Fruit fly (Drosophila melanogaster) whole organism, embryonic: ENCODE measurements around the gene CG2540.
A peak's percentile ranks its signal among the peaks of the same experiment; 100 is the strongest.

Experiments
- Aef1 ChIP-seq: fragments of 200-800 bp; sonication (Bioruptor generic); IDR thresholded peaks from 3 replicates; pipeline ENCODE4 v1.3.6; 2022; ENCODE audit warnings: missing biosample characterization, missing genetic modification characterization
- CG10543 ChIP-seq: fragments of 200-800 bp; sonication (Bioruptor generic); optimal IDR thresholded peaks from 3 replicates; lab custom pipeline; 2017; ENCODE audit warnings: missing biosample characterization, mild to moderate bottlenecking, missing genetic modification characterization, moderate library complexity
- CG10979 ChIP-seq: fragments of 200-800 bp; sonication (Bioruptor generic); optimal IDR thresholded peaks from 2 replicates; lab custom pipeline; 2018; ENCODE audit warnings: missing biosample characterization, mild to moderate bottlenecking, missing genetic modification characterization, moderate library complexity
- CG11398 ChIP-seq: fragments of 200-800 bp; sonication (Bioruptor generic); optimal IDR thresholded peaks from 2 replicates; lab custom pipeline; 2016; ENCODE audit warnings: missing biosample characterization, missing genetic modification characterization
- CG12155 ChIP-seq: fragments of 200-800 bp; sonication (Bioruptor generic); optimal IDR thresholded peaks from 3 replicates; lab custom pipeline; 2016; ENCODE audit warnings: missing biosample characterization, missing genetic modification characterization
- CG13287 ChIP-seq: fragments of 200-800 bp; sonication (Bioruptor generic); IDR thresholded peaks from 2 replicates; pipeline ENCODE4 v1.3.6; 2022; ENCODE audit warnings: missing biosample characterization, missing genetic modification characterization; ENCODE audit not compliant: partially characterized antibody
- CG13296 ChIP-seq: fragments of 200-800 bp; sonication (Bioruptor generic); optimal IDR thresholded peaks from 3 replicates; lab custom pipeline; 2018; ENCODE audit warnings: missing biosample characterization, mild to moderate bottlenecking, missing genetic modification characterization
- CG15601 ChIP-seq: fragments of 200-800 bp; sonication (Bioruptor generic); optimal IDR thresholded peaks from 3 replicates; lab custom pipeline; 2019; ENCODE audit warnings: missing biosample characterization, mild to moderate bottlenecking, missing genetic modification characterization, moderate library complexity
- CG17385 ChIP-seq: fragments of 200-800 bp; sonication (Bioruptor generic); optimal IDR thresholded peaks from 3 replicates; lab custom pipeline; 2018; ENCODE audit warnings: missing biosample characterization, mild to moderate bottlenecking, missing genetic modification characterization
- CG18599 ChIP-seq: fragments of 200-800 bp; sonication (Bioruptor generic); optimal IDR thresholded peaks from 3 replicates; lab custom pipeline; 2017; ENCODE audit warnings: missing biosample characterization, missing genetic modification characterization, mild to moderate bottlenecking, moderate library complexity, missing genetic modification reagents
- CG2199 ChIP-seq: fragments of 200-800 bp; sonication (Bioruptor generic); IDR thresholded peaks from 3 replicates; pipeline ENCODE4 v1.3.6; 2022; ENCODE audit warnings: missing biosample characterization, missing genetic modification characterization
- CG2889 ChIP-seq: fragments of 200-800 bp; sonication (Bioruptor generic); IDR thresholded peaks from 3 replicates; pipeline ENCODE4 v1.3.6; 2022; ENCODE audit warnings: missing biosample characterization, missing genetic modification characterization
- CG30020 ChIP-seq: fragments of 200-800 bp; optimal IDR thresholded peaks from 2 replicates; lab custom pipeline; 2019; ENCODE audit warnings: missing biosample characterization, mild to moderate bottlenecking, missing genetic modification characterization, moderate library complexity
- CG32532 ChIP-seq: fragments of 200-800 bp; sonication (Bioruptor generic); IDR thresholded peaks from 2 replicates; pipeline ENCODE4 v1.3.6; 2022; ENCODE audit warnings: missing biosample characterization, missing genetic modification characterization
- CG32767 ChIP-seq: fragments of 200-800 bp; sonication (Bioruptor generic); IDR thresholded peaks from 2 replicates; pipeline ENCODE4 v1.3.6; 2022; ENCODE audit warnings: missing biosample characterization, missing genetic modification characterization
- CG34376 ChIP-seq: fragments of 200-800 bp; sonication (Bioruptor generic); optimal IDR thresholded peaks from 2 replicates; lab custom pipeline; 2018; ENCODE audit warnings: missing biosample characterization, mild to moderate bottlenecking, missing genetic modification characterization
- CG5180 ChIP-seq: fragments of 200-800 bp; sonication (Bioruptor generic); optimal IDR thresholded peaks from 3 replicates; lab custom pipeline; 2017; ENCODE audit warnings: missing biosample characterization, missing genetic modification characterization, mild to moderate bottlenecking, moderate library complexity, missing genetic modification reagents
- CG5953 ChIP-seq: fragments of 200-800 bp; sonication (Bioruptor generic); IDR thresholded peaks from 2 replicates; pipeline ENCODE4 v1.3.6; 2022; ENCODE audit warnings: missing biosample characterization, missing genetic modification characterization
- CG6654 ChIP-seq: fragments of 200-800 bp; sonication (Bioruptor generic); optimal IDR thresholded peaks from 2 replicates; lab custom pipeline; 2017; ENCODE audit warnings: missing biosample characterization, mild to moderate bottlenecking, missing genetic modification characterization
- CG6683 ChIP-seq: fragments of 200-800 bp; sonication (Bioruptor generic); optimal IDR thresholded peaks from 2 replicates; lab custom pipeline; 2017; ENCODE audit warnings: missing biosample characterization, mild to moderate bottlenecking, missing genetic modification characterization, missing genetic modification reagents
- CG7745 ChIP-seq: fragments of 200-800 bp; sonication (Bioruptor generic); optimal IDR thresholded peaks from 2 replicates; lab custom pipeline; 2018; ENCODE audit warnings: missing biosample characterization, mild to moderate bottlenecking, missing genetic modification characterization, moderate library complexity
- CG7963 ChIP-seq: fragments of 200-800 bp; sonication (Bioruptor generic); IDR thresholded peaks from 3 replicates; pipeline ENCODE4 v1.3.6; 2022; ENCODE audit warnings: missing biosample characterization, missing genetic modification characterization; ENCODE audit not compliant: partially characterized antibody
- CG9727 ChIP-seq: fragments of 200-800 bp; sonication (Bioruptor generic); optimal IDR thresholded peaks from 3 replicates; lab custom pipeline; 2017; ENCODE audit warnings: missing biosample characterization, mild to moderate bottlenecking, missing genetic modification characterization
- D19A ChIP-seq: fragments of 200-800 bp; optimal IDR thresholded peaks from 3 replicates; lab custom pipeline; 2019; ENCODE audit warnings: missing biosample characterization, mild to moderate bottlenecking, missing genetic modification characterization, moderate library complexity
- Doc3 ChIP-seq: fragments of 200-800 bp; sonication (Bioruptor generic); IDR thresholded peaks from 3 replicates; pipeline ENCODE4 v1.3.6; 2022; ENCODE audit warnings: missing biosample characterization, missing genetic modification characterization; ENCODE audit not compliant: partially characterized antibody
- Elba2 ChIP-seq: fragments of 200-800 bp; sonication (Bioruptor generic); optimal IDR thresholded peaks from 3 replicates; lab custom pipeline; 2016; ENCODE audit warnings: missing biosample characterization, missing genetic modification characterization
- Fer3 ChIP-seq: fragments of 200-800 bp; sonication (Bioruptor generic); optimal IDR thresholded peaks from 2 replicates; lab custom pipeline; 2018; ENCODE audit warnings: missing biosample characterization, mild to moderate bottlenecking, missing genetic modification characterization, moderate library complexity
- HLHmδ ChIP-seq: fragments of 200-800 bp; sonication (Bioruptor generic); optimal IDR thresholded peaks from 2 replicates; lab custom pipeline; 2018; ENCODE audit warnings: missing biosample characterization, mild to moderate bottlenecking, missing genetic modification characterization, moderate library complexity
- Kr ChIP-seq: fragments of 200-800 bp; sonication (Bioruptor generic); optimal IDR thresholded peaks from 2 replicates; lab custom pipeline; 2017; ENCODE audit warnings: missing biosample characterization, mild to moderate bottlenecking, missing genetic modification characterization
- Mad ChIP-seq: fragments of 200-800 bp; sonication (Bioruptor generic); optimal IDR thresholded peaks from 2 replicates; lab custom pipeline; 2016; ENCODE audit warnings: missing biosample characterization, missing genetic modification characterization
- Oli ChIP-seq: fragments of 200-800 bp; sonication (Bioruptor generic); optimal IDR thresholded peaks from 2 replicates; lab custom pipeline; 2018; ENCODE audit warnings: missing biosample characterization, mild to moderate bottlenecking, missing genetic modification characterization, moderate library complexity
- Ravus ChIP-seq: fragments of 200-800 bp; sonication (Bioruptor generic); IDR thresholded peaks from 2 replicates; pipeline ENCODE4 v1.3.6; 2022; ENCODE audit warnings: missing biosample characterization, missing genetic modification characterization
- Rfx ChIP-seq: fragments of 200-800 bp; sonication (Bioruptor generic); IDR thresholded peaks from 2 replicates; pipeline ENCODE4 v1.3.6; 2022; ENCODE audit warnings: missing biosample characterization, missing genetic modification characterization
- Rx ChIP-seq: fragments of 200-800 bp; sonication (Bioruptor generic); IDR thresholded peaks from 2 replicates; pipeline ENCODE4 v1.3.6; 2022; ENCODE audit warnings: missing biosample characterization, missing genetic modification characterization
- Side ChIP-seq: fragments of 200-800 bp; sonication (Bioruptor generic); optimal IDR thresholded peaks from 2 replicates; lab custom pipeline; 2016; ENCODE audit warnings: missing biosample characterization, missing genetic modification characterization
- Xrp1 ChIP-seq: fragments of 200-800 bp; sonication (Bioruptor generic); IDR thresholded peaks from 2 replicates; pipeline ENCODE4 v1.3.6; 2022; ENCODE audit warnings: missing biosample characterization, missing genetic modification characterization
- amos ChIP-seq: fragments of 200-800 bp; sonication (Bioruptor generic); IDR thresholded peaks from 2 replicates; pipeline ENCODE4 v1.3.6; 2022; ENCODE audit warnings: missing biosample characterization, missing genetic modification characterization; ENCODE audit not compliant: partially characterized antibody
- ase ChIP-seq: fragments of 200-800 bp; sonication (Bioruptor generic); IDR thresholded peaks from 3 replicates; pipeline ENCODE4 v1.3.6; 2022; ENCODE audit warnings: missing biosample characterization, missing genetic modification characterization
- gsb ChIP-seq: fragments of 200-800 bp; sonication (Bioruptor generic); IDR thresholded peaks from 2 replicates; pipeline ENCODE4 v1.3.6; 2022; ENCODE audit warnings: missing biosample characterization, missing genetic modification characterization
- jumu ChIP-seq: fragments of 200-800 bp; sonication (Bioruptor generic); optimal IDR thresholded peaks from 3 replicates; lab custom pipeline; 2016; ENCODE audit warnings: missing biosample characterization, missing genetic modification characterization
- lab ChIP-seq: fragments of 200-800 bp; sonication (Bioruptor generic); optimal IDR thresholded peaks from 3 replicates; lab custom pipeline; 2017; ENCODE audit warnings: missing biosample characterization, missing genetic modification characterization, mild to moderate bottlenecking, moderate library complexity, missing genetic modification reagents
- lbe ChIP-seq: fragments of 200-800 bp; sonication (Bioruptor generic); optimal IDR thresholded peaks from 2 replicates; lab custom pipeline; 2016; ENCODE audit warnings: missing biosample characterization, mild to moderate bottlenecking, missing genetic modification characterization
- nau ChIP-seq: fragments of 200-800 bp; sonication (Bioruptor generic); optimal IDR thresholded peaks from 3 replicates; lab custom pipeline; 2017; ENCODE audit warnings: missing biosample characterization, mild to moderate bottlenecking, missing genetic modification characterization, missing genetic modification reagents
- pfk ChIP-seq: fragments of 200-800 bp; sonication (Bioruptor generic); optimal IDR thresholded peaks from 2 replicates; lab custom pipeline; 2018; ENCODE audit warnings: missing biosample characterization, mild to moderate bottlenecking, missing genetic modification characterization, moderate library complexity
- pnt ChIP-seq: fragments of 200-800 bp; sonication (Bioruptor generic); optimal IDR thresholded peaks from 3 replicates; lab custom pipeline; 2016; ENCODE audit warnings: missing biosample characterization, missing genetic modification characterization
- salm ChIP-seq: fragments of 200-800 bp; sonication (Bioruptor generic); optimal IDR thresholded peaks from 2 replicates; lab custom pipeline; 2018; ENCODE audit warnings: missing biosample characterization, mild to moderate bottlenecking, missing genetic modification characterization
- sna ChIP-seq: fragments of 200-800 bp; sonication (Bioruptor generic); IDR thresholded peaks from 2 replicates; pipeline ENCODE4 v1.3.6; 2022; ENCODE audit warnings: missing biosample characterization, missing genetic modification characterization; ENCODE audit not compliant: partially characterized antibody
- sug ChIP-seq: fragments of 200-800 bp; optimal IDR thresholded peaks from 2 replicates; lab custom pipeline; 2019; ENCODE audit warnings: missing biosample characterization, mild to moderate bottlenecking, missing genetic modification characterization, moderate library complexity
- twi ChIP-seq: fragments of 200-800 bp; optimal IDR thresholded peaks from 2 replicates; lab custom pipeline; 2019; ENCODE audit warnings: missing biosample characterization, mild to moderate bottlenecking, missing genetic modification characterization, moderate library complexity
- wek ChIP-seq: fragments of 200-800 bp; sonication (Bioruptor generic); optimal IDR thresholded peaks from 3 replicates; lab custom pipeline; 2018; ENCODE audit warnings: missing biosample characterization, mild to moderate bottlenecking, missing genetic modification characterization, moderate library complexity

Gene CG2540

DNA sequence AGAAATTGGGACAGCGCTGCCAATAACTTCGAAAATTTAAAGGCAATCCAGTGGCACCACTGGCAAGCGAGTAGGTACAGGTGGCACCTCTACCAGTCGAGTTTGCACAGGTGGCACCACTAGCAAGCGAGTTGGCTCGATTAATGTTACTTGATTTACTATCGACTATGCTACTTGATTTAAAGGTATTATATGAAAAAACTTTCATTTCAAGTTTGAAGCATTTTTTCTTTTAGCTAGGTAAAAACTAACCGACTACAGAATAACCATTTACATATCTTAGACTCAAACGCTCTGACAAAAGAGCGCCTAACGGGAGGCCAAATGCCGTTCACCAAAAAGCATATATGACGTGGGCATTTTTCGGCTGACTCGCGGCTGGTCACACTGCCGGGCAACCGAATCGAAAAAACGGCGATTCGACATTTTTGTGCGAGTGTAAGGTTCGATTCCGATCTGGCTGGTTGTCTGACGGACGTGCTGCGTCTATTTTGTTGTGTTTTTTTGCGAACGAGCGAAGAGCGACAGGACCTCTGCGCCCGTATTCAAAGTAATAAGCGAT lies 29.4 kb downstream of the CG2540 start, which contains the start of gene Tis11 (continued):
- no peak for TF ChIP-seq Oli
- no peak for TF ChIP-seq Ravus (GFP tag; lab: Robert Waterston, UW)
- TF ChIP-seq CG18599 (GFP tag; lab: Kevin White, UChicago): peak; percentile 37
- no peak for TF ChIP-seq CG11398 (GFP tag; lab: Kevin White, UChicago)
- TF ChIP-seq CG12155: no peak
- TF ChIP-seq HLHmδ: peak; percentile 66
- TF ChIP-seq salm (tag; lab: Kevin White, UChicago): peak; percentile 12
- no peak; the same call in 1 of the 2 replicates for TF ChIP-seq CG5953
- no peak for TF ChIP-seq CG32532 (GFP tag; lab: Robert Waterston, UW)
- TF ChIP-seq ase (GFP tag; lab: Robert Waterston, UW): no peak
- TF ChIP-seq Xrp1 (GFP tag; lab: Robert Waterston, UW): no peak
- no peak for TF ChIP-seq CG6683 (GFP tag; lab: Kevin White, UChicago)
- peak; percentile 40; the same call in 1 of the 2 replicates for TF ChIP-seq amos
- peak; percentile 58 for TF ChIP-seq CG34376 (GFP tag; lab: Kevin White, UChicago)
- no peak for TF ChIP-seq D19A (tag; lab: Kevin White, UChicago)
- TF ChIP-seq CG10543 (GFP tag; lab: Kevin White, UChicago): peak; percentile 41
- no peak for TF ChIP-seq pnt
- no peak for TF ChIP-seq CG6654 (GFP tag; lab: Kevin White, UChicago)
- TF ChIP-seq wek (GFP tag; lab: Kevin White, UChicago): peak; percentile 31
- no peak for TF ChIP-seq Elba2 (GFP tag; lab: Kevin White, UChicago)
- TF ChIP-seq Aef1 (GFP tag; lab: Robert Waterston, UW): no peak
- TF ChIP-seq jumu (GFP tag; lab: Kevin White, UChicago): no peak
- no peak for TF ChIP-seq CG32767 (GFP tag; lab: Robert Waterston, UW)
- TF ChIP-seq CG15601: peak; percentile 10
- TF ChIP-seq CG30020 (tag; lab: Kevin White, UChicago): no peak
- TF ChIP-seq CG7963 (GFP tag; lab: Robert Waterston, UW): no peak
- TF ChIP-seq gsb (GFP tag; lab: Robert Waterston, UW): no peak
- no peak for TF ChIP-seq twi
- TF ChIP-seq CG7745 (tag; lab: Kevin White, UChicago): peak; percentile 23
- no peak for TF ChIP-seq Fer3 (tag; lab: Kevin White, UChicago)
- TF ChIP-seq Doc3: no peak
- peak; percentile 14 for TF ChIP-seq Mad (GFP tag; lab: Kevin White, UChicago)
- no peak for TF ChIP-seq Rx

DNA sequence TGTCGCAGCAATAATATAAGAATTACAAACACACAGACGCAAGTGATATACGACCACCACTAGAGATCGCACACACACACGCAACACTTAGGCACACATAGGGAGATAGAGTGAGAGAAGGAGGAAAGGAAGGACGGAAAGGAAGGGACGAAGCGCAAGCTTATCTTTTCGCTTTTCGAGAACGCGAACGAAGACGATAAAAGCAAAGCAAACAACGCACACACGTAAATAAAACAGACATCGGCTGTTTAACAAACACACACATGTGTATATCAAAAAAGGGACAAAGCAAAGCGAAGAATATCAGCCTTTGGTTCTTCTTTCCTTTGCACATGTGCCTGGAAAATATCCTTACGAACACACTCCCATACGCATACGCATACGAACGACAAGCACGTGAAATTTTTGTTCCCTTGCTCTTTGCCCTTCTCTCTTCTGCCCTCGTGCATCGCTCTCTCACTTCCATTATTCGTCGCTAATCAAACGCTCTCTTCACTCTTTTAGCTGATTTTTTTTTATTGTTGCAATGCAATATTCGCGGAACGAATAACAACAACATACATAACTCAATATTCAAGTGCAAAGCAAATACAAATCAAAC lies 30.5 kb downstream of the CG2540 start:
- TF ChIP-seq lbe (peak; percentile 24), Kr (GFP tag; lab: Kevin White, UChicago) (peak; percentile 17), nau (GFP tag; lab: Kevin White, UChicago) (peak; percentile 13), sug (tag; lab: Kevin White, UChicago) (peak; percentile 34), CG5180 (GFP tag; lab: Kevin White, UChicago) (peak; percentile 1), CG9727 (GFP tag; lab: Kevin White, UChicago) (peak; percentile 12), CG2889 (no peak), CG17385 (GFP tag; lab: Kevin White, UChicago) (peak; percentile 18), Side (GFP tag; lab: Kevin White, UChicago) (peak; percentile 11), CG13296 (GFP tag; lab: Kevin White, UChicago) (no peak), Elba2 (GFP tag; lab: Kevin White, UChicago) (no peak), lab (peak; percentile 3), CG2199 (GFP tag; lab: Robert Waterston, UW) (0 out of 3 replicates have a peak, but pooled peaks have one; percentile 39), CG10979 (tag; lab: Kevin White, UChicago) (no peak), Rfx (GFP tag; lab: Robert Waterston, UW) (no peak), pfk (peak; percentile 34), sna (GFP tag; lab: Robert Waterston, UW) (no peak), CG13287 (GFP tag; lab: Robert Waterston, UW) (no peak)
